Fruit fly (Drosophila melanogaster) whole organism, embryonic: ENCODE measurements around the gene SsRbeta.
A peak's percentile ranks its signal among the peaks of the same experiment; 100 is the strongest.

ENCODE experiments used
- CG1024 ChIP-seq: fragments of 200-800 bp; sonication (Bioruptor generic); IDR thresholded peaks from 2 replicates; pipeline ENCODE4 v1.3.6; 2022; ENCODE audit warnings: missing biosample characterization, missing genetic modification characterization
- CG10431 ChIP-seq: fragments of 200-800 bp; sonication (Bioruptor generic); optimal IDR thresholded peaks from 3 replicates; lab custom pipeline; 2018; ENCODE audit warnings: missing biosample characterization, mild to moderate bottlenecking, missing genetic modification characterization
- CG11504 ChIP-seq: fragments of 200-800 bp; sonication (Bioruptor generic); optimal IDR thresholded peaks from 3 replicates; lab custom pipeline; 2019; ENCODE audit warnings: missing biosample characterization, mild to moderate bottlenecking, missing genetic modification characterization, moderate library complexity
- CG11695 ChIP-seq: fragments of 200-800 bp; sonication (Bioruptor generic); IDR thresholded peaks from 3 replicates; pipeline ENCODE4 v1.3.6; 2022; ENCODE audit warnings: missing biosample characterization, missing genetic modification characterization
- CG12155 ChIP-seq: fragments of 200-800 bp; sonication (Bioruptor generic); optimal IDR thresholded peaks from 3 replicates; lab custom pipeline; 2016; ENCODE audit warnings: missing biosample characterization, missing genetic modification characterization
- CG14014 ChIP-seq: fragments of 200-800 bp; sonication (Bioruptor generic); IDR thresholded peaks from 2 replicates; pipeline ENCODE4 v1.3.6; 2022; ENCODE audit warnings: missing biosample characterization, missing genetic modification characterization
- CG14860 ChIP-seq: fragments of 200-800 bp; sonication (Bioruptor generic); IDR thresholded peaks from 3 replicates; pipeline ENCODE4 v1.3.6; 2022; ENCODE audit warnings: missing biosample characterization, missing genetic modification characterization; ENCODE audit not compliant: partially characterized antibody
- CG16863 ChIP-seq: fragments of 200-800 bp; sonication (Bioruptor generic); optimal IDR thresholded peaks from 3 replicates; lab custom pipeline; 2016; ENCODE audit warnings: missing biosample characterization, missing genetic modification characterization
- CG17359 ChIP-seq: fragments of 200-800 bp; sonication (Bioruptor generic); optimal IDR thresholded peaks from 3 replicates; lab custom pipeline; 2018; ENCODE audit warnings: missing biosample characterization, mild to moderate bottlenecking, missing genetic modification characterization, moderate library complexity
- CG1832 ChIP-seq: fragments of 200-800 bp; sonication (Bioruptor generic); optimal IDR thresholded peaks from 2 replicates; lab custom pipeline; 2017; ENCODE audit warnings: missing biosample characterization, mild to moderate bottlenecking, missing genetic modification characterization, inconsistent platforms
- CG2116 ChIP-seq: fragments of 200-800 bp; sonication (Bioruptor generic); optimal IDR thresholded peaks from 3 replicates; lab custom pipeline; 2018; ENCODE audit warnings: missing biosample characterization, mild to moderate bottlenecking, missing genetic modification characterization
- CG32767 ChIP-seq: fragments of 200-800 bp; sonication (Bioruptor generic); IDR thresholded peaks from 2 replicates; pipeline ENCODE4 v1.3.6; 2022; ENCODE audit warnings: missing biosample characterization, missing genetic modification characterization
- CG33557 ChIP-seq: fragments of 200-800 bp; sonication (Bioruptor generic); optimal IDR thresholded peaks from 2 replicates; lab custom pipeline; 2019; ENCODE audit warnings: missing biosample characterization, mild to moderate bottlenecking, missing genetic modification characterization, moderate library complexity
- CG6272 ChIP-seq: fragments of 200-800 bp; sonication (Bioruptor generic); IDR thresholded peaks from 2 replicates; pipeline ENCODE4 v1.3.6; 2022; ENCODE audit warnings: missing biosample characterization, missing genetic modification characterization
- CG6791 ChIP-seq: fragments of 200-800 bp; sonication (Bioruptor generic); IDR thresholded peaks from 3 replicates; pipeline ENCODE4 v1.3.6; 2022; ENCODE audit warnings: missing biosample characterization, missing genetic modification characterization; ENCODE audit not compliant: partially characterized antibody
- CG8944 ChIP-seq: fragments of 200-800 bp; sonication (Bioruptor generic); optimal IDR thresholded peaks from 3 replicates; lab custom pipeline; 2016; ENCODE audit warnings: missing biosample characterization, missing genetic modification characterization
- CG9215 ChIP-seq: fragments of 200-800 bp; sonication (Bioruptor generic); IDR thresholded peaks from 2 replicates; pipeline ENCODE4 v1.3.6; 2022; ENCODE audit warnings: missing biosample characterization, missing genetic modification characterization
- CG9797 ChIP-seq: fragments of 200-800 bp; sonication (Bioruptor generic); optimal IDR thresholded peaks from 3 replicates; lab custom pipeline; 2018; ENCODE audit warnings: missing biosample characterization, mild to moderate bottlenecking, missing genetic modification characterization
- Dad ChIP-seq: fragments of 200-800 bp; sonication (Bioruptor generic); optimal IDR thresholded peaks from 3 replicates; lab custom pipeline; 2016; ENCODE audit warnings: missing biosample characterization, missing genetic modification characterization
- Dek ChIP-seq: fragments of 200-800 bp; sonication (Bioruptor generic); optimal IDR thresholded peaks from 3 replicates; lab custom pipeline; 2019; ENCODE audit warnings: missing biosample characterization, mild to moderate bottlenecking, missing genetic modification characterization, moderate library complexity
- Dip3 ChIP-seq: fragments of 200-800 bp; sonication (Bioruptor generic); optimal IDR thresholded peaks from 3 replicates; lab custom pipeline; 2016; ENCODE audit warnings: missing biosample characterization, missing genetic modification characterization
- Dp ChIP-seq: fragments of 200-800 bp; sonication (Bioruptor generic); optimal IDR thresholded peaks from 2 replicates; lab custom pipeline; 2018; ENCODE audit warnings: missing biosample characterization, mild to moderate bottlenecking, missing genetic modification characterization, moderate library complexity
- E2f1 ChIP-seq: fragments of 200-800 bp; sonication (Bioruptor generic); IDR thresholded peaks from 2 replicates; pipeline ENCODE4 v1.3.6; 2022; ENCODE audit warnings: missing biosample characterization, missing genetic modification characterization
- ERR ChIP-seq: fragments of 200-800 bp; sonication (Bioruptor generic); optimal IDR thresholded peaks from 2 replicates; lab custom pipeline; 2016; ENCODE audit warnings: missing biosample characterization, missing genetic modification characterization
- Elba2 ChIP-seq: fragments of 200-800 bp; sonication (Bioruptor generic); optimal IDR thresholded peaks from 3 replicates; lab custom pipeline; 2016; ENCODE audit warnings: missing biosample characterization, missing genetic modification characterization
- H15 ChIP-seq: fragments of 200-800 bp; sonication (Bioruptor generic); IDR thresholded peaks from 3 replicates; pipeline ENCODE4 v1.3.6; 2022; ENCODE audit warnings: missing biosample characterization, missing genetic modification characterization
- HLH4C ChIP-seq: fragments of 200-800 bp; sonication (Bioruptor generic); IDR thresholded peaks from 3 replicates; pipeline ENCODE4 v1.3.6; 2022; ENCODE audit warnings: missing biosample characterization, missing genetic modification characterization; ENCODE audit not compliant: partially characterized antibody
- HLH54F ChIP-seq: fragments of 200-800 bp; sonication (Bioruptor generic); optimal IDR thresholded peaks from 3 replicates; lab custom pipeline; 2016; ENCODE audit warnings: missing biosample characterization, missing genetic modification characterization
- HLHmδ ChIP-seq: fragments of 200-800 bp; sonication (Bioruptor generic); optimal IDR thresholded peaks from 2 replicates; lab custom pipeline; 2018; ENCODE audit warnings: missing biosample characterization, mild to moderate bottlenecking, missing genetic modification characterization, moderate library complexity
- Lim3 ChIP-seq: fragments of 200-800 bp; sonication (Bioruptor generic); IDR thresholded peaks from 2 replicates; pipeline ENCODE4 v1.3.6; 2022; ENCODE audit warnings: missing biosample characterization, missing genetic modification characterization
- MBD-R2 ChIP-seq: fragments of 200-800 bp; sonication (Bioruptor generic); IDR thresholded peaks from 2 replicates; pipeline ENCODE4 v1.3.6; 2022; ENCODE audit warnings: missing biosample characterization, missing genetic modification characterization
- NK7.1 ChIP-seq: fragments of 200-800 bp; sonication (Bioruptor generic); optimal IDR thresholded peaks from 3 replicates; lab custom pipeline; 2016; ENCODE audit warnings: missing biosample characterization, missing genetic modification characterization
- Six4 ChIP-seq: fragments of 200-800 bp; sonication (Bioruptor generic); optimal IDR thresholded peaks from 2 replicates; lab custom pipeline; 2016; ENCODE audit warnings: missing biosample characterization, missing genetic modification characterization
- caup ChIP-seq: fragments of 200-800 bp; sonication (Bioruptor generic); optimal IDR thresholded peaks from 3 replicates; lab custom pipeline; 2017; ENCODE audit warnings: missing biosample characterization, mild to moderate bottlenecking, missing genetic modification characterization, moderate library complexity; ENCODE audit not compliant: severe bottlenecking
- fd102C ChIP-seq: fragments of 200-800 bp; sonication (Bioruptor generic); optimal IDR thresholded peaks from 2 replicates; lab custom pipeline; 2018; ENCODE audit warnings: missing biosample characterization, mild to moderate bottlenecking, missing genetic modification characterization, moderate library complexity
- fd96Cb ChIP-seq: fragments of 200-800 bp; sonication (Bioruptor generic); optimal IDR thresholded peaks from 2 replicates; lab custom pipeline; 2018; ENCODE audit warnings: missing biosample characterization, mild to moderate bottlenecking, missing genetic modification characterization, moderate library complexity
- fu2 ChIP-seq: fragments of 200-800 bp; sonication (Bioruptor generic); optimal IDR thresholded peaks from 2 replicates; lab custom pipeline; 2016; ENCODE audit warnings: missing biosample characterization, missing genetic modification characterization
- gem ChIP-seq: fragments of 200-800 bp; sonication (Bioruptor generic); optimal IDR thresholded peaks from 2 replicates; lab custom pipeline; 2019; ENCODE audit warnings: missing biosample characterization, mild to moderate bottlenecking, missing genetic modification characterization, moderate library complexity
- hb ChIP-seq: fragments of 200-800 bp; sonication (Bioruptor generic); IDR thresholded peaks from 3 replicates; pipeline ENCODE4 v1.3.6; 2022; ENCODE audit warnings: missing biosample characterization, missing genetic modification characterization; ENCODE audit not compliant: partially characterized antibody
- hkb ChIP-seq, 2 experiments: fragments of 200-800 bp in 1 of 2; fragments of >200 bp in 1 of 2; sonication (Bioruptor generic) in 1 of 2; IDR thresholded peaks in 1 of 2; optimal IDR thresholded peaks in 1 of 2; 2 replicates each; pipeline versions ENCODE4 v1.3.6 to Lab custom; 2017 to 2022; ENCODE audit warnings: missing biosample characterization in 1 of 2, missing genetic modification characterization in 1 of 2
- insv ChIP-seq, 2 experiments: fragments of 200-800 bp; sonication (Bioruptor generic); optimal IDR thresholded peaks; 3 replicates each; lab custom pipeline; 2016 to 2018; ENCODE audit warnings: missing biosample characterization in 2 of 2, missing genetic modification characterization in 2 of 2
- lola ChIP-seq, 3 experiments: fragments of >200 bp in 2 of 3; fragments of 200-800 bp in 1 of 3; sonication (Bioruptor generic) in 1 of 3; optimal IDR thresholded peaks; 2 replicates each; lab custom pipeline; 2017 to 2019; ENCODE audit warnings: missing biosample characterization in 3 of 3, missing genetic modification characterization in 3 of 3, mild to moderate bottlenecking in 1 of 3, moderate library complexity in 1 of 3
- mirr ChIP-seq: fragments of 200-800 bp; sonication (Bioruptor generic); optimal IDR thresholded peaks from 3 replicates; lab custom pipeline; 2018; ENCODE audit warnings: missing biosample characterization, mild to moderate bottlenecking, missing genetic modification characterization
- pan ChIP-seq, 4 experiments: fragments of >200 bp in 3 of 4; fragments of 200-800 bp in 1 of 4; sonication (Bioruptor generic) in 1 of 4; optimal IDR thresholded peaks in 3 of 4; IDR thresholded peaks in 1 of 4; 2 replicates each; pipeline versions ENCODE4 v1.3.6 to Lab custom; 2017 to 2022; ENCODE audit warnings: missing biosample characterization in 2 of 4, missing genetic modification characterization in 2 of 4, mixed read lengths in 1 of 4
- pnt ChIP-seq: fragments of 200-800 bp; sonication (Bioruptor generic); optimal IDR thresholded peaks from 3 replicates; lab custom pipeline; 2016; ENCODE audit warnings: missing biosample characterization, missing genetic modification characterization
- sqz ChIP-seq: fragments of 200-800 bp; sonication (Bioruptor generic); optimal IDR thresholded peaks from 3 replicates; lab custom pipeline; 2018; ENCODE audit warnings: missing biosample characterization, mild to moderate bottlenecking, missing genetic modification characterization
- tin ChIP-seq: fragments of 200-800 bp; sonication (Bioruptor generic); optimal IDR thresholded peaks from 3 replicates; lab custom pipeline; 2016; ENCODE audit warnings: missing biosample characterization, missing genetic modification characterization
- unc-4 ChIP-seq: fragments of 200-800 bp; sonication (Bioruptor generic); IDR thresholded peaks from 2 replicates; pipeline ENCODE4 v1.3.6; 2022; ENCODE audit warnings: missing biosample characterization, missing genetic modification characterization; ENCODE audit not compliant: partially characterized antibody

SsRbeta gene

dm6 chr3L:16156788-16157208, 27.4 kb downstream of the SsRbeta start (continued):
- no peak for TF ChIP-seq pnt (GFP tag; lab: Kevin White, UChicago)
- no peak for TF ChIP-seq Six4
- TF ChIP-seq HLH54F = no peak
- no peak for TF ChIP-seq Lim3 (GFP tag; lab: Robert Waterston, UW)
- no peak for TF ChIP-seq Dek
- no peak for TF ChIP-seq gem
- no peak for TF ChIP-seq CG2116 (GFP tag; lab: Kevin White, UChicago)
- no peak for TF ChIP-seq NK7.1 (GFP tag; lab: Kevin White, UChicago)
- no peak for TF ChIP-seq fu2 (GFP tag; lab: Kevin White, UChicago)
- no peak for TF ChIP-seq insv (GFP tag; optimal IDR thresholded peaks at IDR 0.05; lab: Kevin White, UChicago)
- no peak for TF ChIP-seq CG14014
- TF ChIP-seq Dp (GFP tag; lab: Kevin White, UChicago) = no peak
- TF ChIP-seq CG10431 (GFP tag; lab: Kevin White, UChicago) = no peak
- TF ChIP-seq CG6272 (GFP tag; lab: Robert Waterston, UW) = no peak
- TF ChIP-seq CG12155 (GFP tag; lab: Kevin White, UChicago) = no peak
- no peak for TF ChIP-seq fd102C (GFP tag; lab: Kevin White, UChicago)
- no peak for TF ChIP-seq tin (GFP tag; lab: Kevin White, UChicago)
- no peak for TF ChIP-seq HLHmδ (GFP tag; lab: Kevin White, UChicago)
- TF ChIP-seq sqz (GFP tag; lab: Kevin White, UChicago) = no peak
- TF ChIP-seq Elba2 (GFP tag; lab: Kevin White, UChicago) = no peak
- no peak for TF ChIP-seq HLH4C (GFP tag; lab: Robert Waterston, UW)
- no peak for TF ChIP-seq CG1024
- no peak for TF ChIP-seq CG16863 (GFP tag; lab: Kevin White, UChicago)
- no peak for TF ChIP-seq CG11504 (tag; lab: Kevin White, UChicago)
- TF ChIP-seq MBD-R2 = 0 out of 2 replicates have a peak, but pooled peaks have one; percentile 13
- TF ChIP-seq CG1832 (GFP tag; lab: Kevin White, UChicago) = no peak
- no peak for TF ChIP-seq CG11695 (GFP tag; lab: Robert Waterston, UW)
- TF ChIP-seq CG8944 = no peak
- TF ChIP-seq CG32767 (GFP tag; lab: Robert Waterston, UW) = no peak
- no peak for TF ChIP-seq CG17359 (tag; lab: Kevin White, UChicago)
- no peak for TF ChIP-seq Dip3 (GFP tag; lab: Kevin White, UChicago)
- no peak for TF ChIP-seq CG6791 (GFP tag; lab: Robert Waterston, UW)
- TF ChIP-seq Dad (GFP tag; lab: Kevin White, UChicago) = no peak
- TF ChIP-seq CG9797 (GFP tag; lab: Kevin White, UChicago) = no peak

dm6 chr3L:16157251-16158190, 28.1 kb downstream of the SsRbeta start:
- TF ChIP-seq CG14860 (0 out of 3 replicates have a peak, but pooled peaks have one; percentile 34), E2f1 (GFP tag; lab: Robert Waterston, UW) (no peak), mirr (GFP tag; lab: Kevin White, UChicago) (no peak), hb (GFP tag; lab: Robert Waterston, UW) (no peak), H15 (GFP tag; lab: Robert Waterston, UW) (no peak), caup (GFP tag; lab: Kevin White, UChicago) (no peak), ERR (GFP tag; lab: Kevin White, UChicago) (no peak), unc-4 (GFP tag; lab: Robert Waterston, UW) (no peak), fd96Cb (tag; lab: Kevin White, UChicago) (peak; percentile 68), lola (GFP tag; optimal IDR thresholded peaks at IDR 0.05; lab: Kevin White, UChicago) (peak in 1 of 3 experiments; percentile 37), CG9215 (GFP tag; lab: Robert Waterston, UW) (no peak), pan (optimal IDR thresholded peaks at IDR 0.05; lab: Kevin White, UChicago) (no peak), pan (GFP tag; optimal IDR thresholded peaks at IDR 0.05 in 1 of 2, IDR thresholded peaks at IDR 0.05 in 1 of 2) (peak in 1 of 2 experiments; percentile 51), CG33557 (GFP tag; lab: Kevin White, UChicago) (no peak), hkb (optimal IDR thresholded peaks at IDR 0.05; lab: Kevin White, UChicago) (no peak), hkb (GFP tag; IDR thresholded peaks at IDR 0.05; lab: Robert Waterston, UW) (0 out of 2 replicates have a peak, but pooled peaks have one; percentile 35)
